Fruit fly (Drosophila melanogaster) whole organism, prepupa: Measurements from ENCODE around the gene grsm.

Experiments used
- CG10631 ChIP-seq: fragments of 200-800 bp; sonication (Bioruptor generic); optimal IDR thresholded peaks from 2 replicates; lab custom pipeline; 2016; ENCODE audit warnings: missing biosample characterization, missing genetic modification characterization
- CG10669 ChIP-seq: fragments of 200-800 bp; sonication (Bioruptor generic); optimal IDR thresholded peaks from 3 replicates; lab custom pipeline; 2018; ENCODE audit warnings: missing biosample characterization, mild to moderate bottlenecking, missing genetic modification characterization, moderate library complexity
- CG11294 ChIP-seq: fragments of 200-800 bp; sonication (Bioruptor generic); IDR thresholded peaks from 2 replicates; pipeline ENCODE4 v1.3.6; 2022; ENCODE audit warnings: missing biosample characterization, missing genetic modification characterization
- CG11762 ChIP-seq: fragments of 200-800 bp; sonication (Bioruptor generic); optimal IDR thresholded peaks from 3 replicates; lab custom pipeline; 2016; ENCODE audit warnings: missing biosample characterization, missing genetic modification characterization; ENCODE audit not compliant: insufficient read depth
- CG11902 ChIP-seq: fragments of 200-800 bp; sonication (Bioruptor generic); optimal IDR thresholded peaks from 3 replicates; lab custom pipeline; 2016; ENCODE audit warnings: missing biosample characterization, missing genetic modification characterization
- CG1621 ChIP-seq: fragments of 200-800 bp; sonication (Bioruptor generic); optimal IDR thresholded peaks from 3 replicates; lab custom pipeline; 2018; ENCODE audit warnings: missing biosample characterization, mild to moderate bottlenecking, missing genetic modification characterization
- CG16779 ChIP-seq: fragments of 200-800 bp; sonication (Bioruptor generic); optimal IDR thresholded peaks from 3 replicates; lab custom pipeline; 2017; ENCODE audit warnings: missing biosample characterization, mild to moderate bottlenecking, missing genetic modification characterization
- CG3032 ChIP-seq: fragments of 200-800 bp; optimal IDR thresholded peaks from 2 replicates; lab custom pipeline; 2019; ENCODE audit warnings: missing biosample characterization, mild to moderate bottlenecking, missing genetic modification characterization, moderate library complexity
- CG31627 ChIP-seq: fragments of 200-800 bp; sonication (Bioruptor generic); optimal IDR thresholded peaks from 3 replicates; lab custom pipeline; 2016; ENCODE audit warnings: missing biosample characterization, missing genetic modification characterization
- CG32006 ChIP-seq: fragments of 200-800 bp; sonication (Bioruptor generic); optimal IDR thresholded peaks from 3 replicates; lab custom pipeline; 2017; ENCODE audit warnings: missing biosample characterization, mild to moderate bottlenecking, missing genetic modification characterization
- CG3919 ChIP-seq: fragments of 200-800 bp; sonication (Bioruptor generic); optimal IDR thresholded peaks from 3 replicates; lab custom pipeline; 2016; ENCODE audit warnings: missing biosample characterization, missing genetic modification characterization
- CG4318 ChIP-seq: fragments of 200-800 bp; sonication (Bioruptor generic); optimal IDR thresholded peaks from 3 replicates; lab custom pipeline; 2017; ENCODE audit warnings: missing biosample characterization, mild to moderate bottlenecking, missing genetic modification characterization
- CG6163 ChIP-seq: fragments of 200-800 bp; sonication (Bioruptor generic); IDR thresholded peaks from 3 replicates; pipeline ENCODE4 v1.3.6; 2022; ENCODE audit warnings: missing biosample characterization, missing genetic modification characterization
- CG6276 ChIP-seq: fragments of 200-800 bp; sonication (Bioruptor generic); optimal IDR thresholded peaks from 2 replicates; lab custom pipeline; 2017; ENCODE audit warnings: missing biosample characterization, mild to moderate bottlenecking, missing genetic modification characterization
- CG6792 ChIP-seq: fragments of 200-800 bp; sonication (Bioruptor generic); optimal IDR thresholded peaks from 3 replicates; lab custom pipeline; 2016; ENCODE audit warnings: missing biosample characterization, missing genetic modification characterization
- CG6854 ChIP-seq: fragments of 200-800 bp; sonication (Bioruptor generic); optimal IDR thresholded peaks from 2 replicates; lab custom pipeline; 2017; ENCODE audit warnings: missing biosample characterization, mild to moderate bottlenecking, missing genetic modification characterization
- CG7368 ChIP-seq: fragments of 200-800 bp; sonication (Bioruptor generic); optimal IDR thresholded peaks from 3 replicates; lab custom pipeline; 2016; ENCODE audit warnings: missing biosample characterization, missing genetic modification characterization
- CG8319 ChIP-seq: fragments of 200-800 bp; sonication (Bioruptor generic); optimal IDR thresholded peaks from 3 replicates; lab custom pipeline; 2016; ENCODE audit warnings: missing biosample characterization, missing genetic modification characterization
- Eip78C ChIP-seq: fragments of 200-800 bp; sonication (Bioruptor generic); peaks from one replicate; lab custom pipeline; 2016; ENCODE audit warnings: missing biosample characterization, missing genetic modification characterization
- Eip93F ChIP-seq: fragments of 200-800 bp; sonication (Bioruptor generic); optimal IDR thresholded peaks from 2 replicates; lab custom pipeline; 2016; ENCODE audit warnings: missing biosample characterization, mild to moderate bottlenecking, missing genetic modification characterization
- Ets21C ChIP-seq: fragments of 200-800 bp; sonication (Bioruptor generic); optimal IDR thresholded peaks from 3 replicates; lab custom pipeline; 2016; ENCODE audit warnings: missing biosample characterization, missing genetic modification characterization
- Hr38 ChIP-seq: sonication (Bioruptor generic); optimal IDR thresholded peaks from 2 replicates; lab custom pipeline; 2016; ENCODE audit warnings: missing biosample characterization, missing genetic modification characterization
- Hr4 ChIP-seq: fragments of 200-800 bp; sonication (Bioruptor generic); optimal IDR thresholded peaks from 3 replicates; lab custom pipeline; 2016; ENCODE audit warnings: missing biosample characterization, missing genetic modification characterization
- Met ChIP-seq: fragments of 200-800 bp; sonication (Bioruptor generic); optimal IDR thresholded peaks from 3 replicates; lab custom pipeline; 2016; ENCODE audit warnings: missing biosample characterization, missing genetic modification characterization
- OdsH ChIP-seq: fragments of 200-800 bp; sonication (Bioruptor generic); optimal IDR thresholded peaks from 3 replicates; lab custom pipeline; 2016; ENCODE audit warnings: missing biosample characterization, missing genetic modification characterization
- Sox15 ChIP-seq: fragments of 200-800 bp; sonication (Bioruptor generic); optimal IDR thresholded peaks from 3 replicates; lab custom pipeline; 2016; ENCODE audit warnings: missing biosample characterization, missing genetic modification characterization
- achi ChIP-seq: fragments of 200-800 bp; sonication (Bioruptor generic); optimal IDR thresholded peaks from 3 replicates; lab custom pipeline; 2016; ENCODE audit warnings: missing biosample characterization, missing genetic modification characterization
- acj6 ChIP-seq: fragments of 200-800 bp; sonication (Bioruptor generic); optimal IDR thresholded peaks from 3 replicates; lab custom pipeline; 2016; ENCODE audit warnings: missing biosample characterization, missing genetic modification characterization
- cyc ChIP-seq: fragments of 200-800 bp; sonication (Bioruptor generic); optimal IDR thresholded peaks from 3 replicates; lab custom pipeline; 2016; ENCODE audit warnings: missing biosample characterization, missing genetic modification characterization
- dac ChIP-seq: fragments of 200-800 bp; sonication (Bioruptor generic); optimal IDR thresholded peaks from 2 replicates; lab custom pipeline; 2017; ENCODE audit warnings: missing biosample characterization, mild to moderate bottlenecking, missing genetic modification characterization
- dsx ChIP-seq: fragments of 200-800 bp; optimal IDR thresholded peaks from 3 replicates; lab custom pipeline; 2019; ENCODE audit warnings: missing biosample characterization, mild to moderate bottlenecking, missing genetic modification characterization, moderate library complexity; ENCODE audit not compliant: poor library complexity, severe bottlenecking
- esn ChIP-seq: fragments of 200-800 bp; sonication (Bioruptor generic); optimal IDR thresholded peaks from 2 replicates; lab custom pipeline; 2016; ENCODE audit warnings: missing biosample characterization, mild to moderate bottlenecking, missing genetic modification characterization, moderate library complexity
- fd85E ChIP-seq: fragments of 200-800 bp; sonication (Bioruptor generic); optimal IDR thresholded peaks from 3 replicates; lab custom pipeline; 2016; ENCODE audit warnings: missing biosample characterization, missing genetic modification characterization
- fkh ChIP-seq: fragments of 200-800 bp; sonication (Bioruptor generic); optimal IDR thresholded peaks from 3 replicates; lab custom pipeline; 2017; ENCODE audit warnings: missing biosample characterization, mild to moderate bottlenecking, missing genetic modification characterization, moderate library complexity
- pdm3 ChIP-seq: fragments of 200-800 bp; sonication (Bioruptor generic); optimal IDR thresholded peaks from 3 replicates; lab custom pipeline; 2016; ENCODE audit warnings: missing biosample characterization, missing genetic modification characterization
- spab ChIP-seq: fragments of 200-800 bp; sonication (Bioruptor generic); optimal IDR thresholded peaks from 2 replicates; lab custom pipeline; 2017; ENCODE audit warnings: missing biosample characterization, mild to moderate bottlenecking, missing genetic modification characterization, missing genetic modification reagents
- ss ChIP-seq, 2 experiments: fragments of 200-800 bp; sonication (Bioruptor generic); optimal IDR thresholded peaks; 2 replicates in 1 of 2; 3 replicates in 1 of 2; lab custom pipeline; 2017 to 2018; ENCODE audit warnings: mild to moderate bottlenecking in 2 of 2, missing biosample characterization in 2 of 2, missing genetic modification characterization in 2 of 2, moderate library complexity in 1 of 2
- svp ChIP-seq: fragments of 200-800 bp; sonication (Bioruptor generic); peaks from one replicate; lab custom pipeline; 2016; ENCODE audit warnings: missing biosample characterization, missing genetic modification characterization
- topi ChIP-seq: fragments of 200-800 bp; sonication (Bioruptor generic); optimal IDR thresholded peaks from 3 replicates; lab custom pipeline; 2016; ENCODE audit warnings: missing biosample characterization, missing genetic modification characterization

grsm gene

dm6 chr3R:13009595-13009994 is 42.1 kb upstream of the grsm start, which contains the start of gene CG11656:
TSS of gene CG11656 (plus strand) at chr3R:13009895.
- no peak for TF ChIP-seq svp (GFP tag; lab: Kevin White, UChicago)
- TF ChIP-seq fd85E (GFP tag; lab: Kevin White, UChicago) = no peak
- no peak for TF ChIP-seq acj6 (GFP tag; lab: Kevin White, UChicago)
- no peak for TF ChIP-seq CG1621 (tag; lab: Kevin White, UChicago)
- TF ChIP-seq Eip93F (GFP tag; lab: Kevin White, UChicago) = no peak
- TF ChIP-seq dsx (GFP tag; lab: Kevin White, UChicago) = no peak
- TF ChIP-seq CG32006 (GFP tag; lab: Kevin White, UChicago) = no peak
- TF ChIP-seq cyc (GFP tag; lab: Kevin White, UChicago) = no peak
- TF ChIP-seq Hr4 (GFP tag; lab: Kevin White, UChicago) = no peak
- no peak for TF ChIP-seq CG6792
- no peak for TF ChIP-seq Ets21C
- no peak for TF ChIP-seq CG11294 (GFP tag; lab: Robert Waterston, UW)
- no peak for TF ChIP-seq CG11762
- no peak for TF ChIP-seq spab (GFP tag; lab: Kevin White, UChicago)
- TF ChIP-seq Eip78C (GFP tag; lab: Kevin White, UChicago) = no peak
- no peak for TF ChIP-seq CG10631 (GFP tag; lab: Kevin White, UChicago)

dm6 chr3R:12998234-12998591 is 30.7 kb upstream of the grsm start:
- TF ChIP-seq ss (GFP tag; optimal IDR thresholded peaks at IDR 0.05; lab: Kevin White, UChicago) = no peak
- no peak for TF ChIP-seq fkh (GFP tag; lab: Kevin White, UChicago)
- TF ChIP-seq Eip93F (GFP tag; lab: Kevin White, UChicago) = no peak
- peak; percentile 42 for TF ChIP-seq CG6854
- no peak for TF ChIP-seq OdsH (GFP tag; lab: Kevin White, UChicago)
- TF ChIP-seq Eip78C (GFP tag; lab: Kevin White, UChicago) = no peak
- no peak for TF ChIP-seq topi (GFP tag; lab: Kevin White, UChicago)

dm6 chr3R:12997550-12998233 is 30.2 kb upstream of the grsm start, which contains the start of the genes CG17327, CG44194 and CG7518:
TSS of gene CG17327 (minus strand) at chr3R:12997726.
TSS of gene CG44194 (minus strand) at chr3R:12997726.
TSS of gene CG7518 (plus strand) at chr3R:12998089.
- TF ChIP-seq CG31627 (peak; percentile 1), fd85E (GFP tag; lab: Kevin White, UChicago) (no peak), cyc (GFP tag; lab: Kevin White, UChicago) (peak; percentile 22), esn (GFP tag; lab: Kevin White, UChicago) (peak; percentile 27), CG6854 (no peak), CG16779 (no peak), CG3032 (tag; lab: Kevin White, UChicago) (peak; percentile 25), CG10631 (GFP tag; lab: Kevin White, UChicago) (no peak)

- no peak for TF ChIP-seq CG6276 (GFP tag; lab: Kevin White, UChicago)
- no peak for TF ChIP-seq CG6163
- no peak for TF ChIP-seq Met (GFP tag; lab: Kevin White, UChicago)
- TF ChIP-seq CG4318 (GFP tag; lab: Kevin White, UChicago) = no peak
- no peak for TF ChIP-seq CG7368 (GFP tag; lab: Kevin White, UChicago)
- TF ChIP-seq Ets21C = no peak
- TF ChIP-seq cyc (GFP tag; lab: Kevin White, UChicago) = no peak
- TF ChIP-seq fd85E (GFP tag; lab: Kevin White, UChicago) = no peak
- TF ChIP-seq CG16779 = no peak
- TF ChIP-seq CG11762 = no peak
- TF ChIP-seq CG8319 (GFP tag; lab: Kevin White, UChicago) = no peak
- TF ChIP-seq Hr38 (GFP tag; lab: Kevin White, UChicago) = no peak
- no peak for TF ChIP-seq CG31627
These were observed 28.0 kb upstream of the grsm start, which contains the start of gene CG7488 for dm6 chr3R:12995522-12995921. TSS of gene CG7488 (plus strand) at chr3R:12995620.

- no peak for TF ChIP-seq CG8319 (GFP tag; lab: Kevin White, UChicago)
- no peak for TF ChIP-seq cyc (GFP tag; lab: Kevin White, UChicago)
- TF ChIP-seq achi (GFP tag; lab: Kevin White, UChicago) = no peak
- TF ChIP-seq svp (GFP tag; lab: Kevin White, UChicago) = no peak
- TF ChIP-seq spab (GFP tag; lab: Kevin White, UChicago) = no peak
- TF ChIP-seq CG6163 = no peak
- TF ChIP-seq pdm3 = no peak
- TF ChIP-seq dac = no peak
- TF ChIP-seq CG11294 (GFP tag; lab: Robert Waterston, UW) = no peak
- no peak for TF ChIP-seq CG6792
- TF ChIP-seq Sox15 (GFP tag; lab: Kevin White, UChicago) = no peak
- no peak for TF ChIP-seq CG11902 (GFP tag; lab: Kevin White, UChicago)
- no peak for TF ChIP-seq CG10669
- TF ChIP-seq fkh (GFP tag; lab: Kevin White, UChicago) = no peak
- no peak for TF ChIP-seq CG3919 (GFP tag; lab: Kevin White, UChicago)
- TF ChIP-seq CG32006 (GFP tag; lab: Kevin White, UChicago) = no peak
- no peak for TF ChIP-seq fd85E (GFP tag; lab: Kevin White, UChicago)
These were observed 27.5 kb upstream of the grsm start, which contains the start of gene yellow-f2 for dm6 chr3R:12995047-12995446. TSS of gene yellow-f2 (minus strand) at chr3R:12995147.
